Worm (Caenorhabditis elegans) whole organism, L4 larva: ENCODE measurements around the gene bus-8B.

Source experiments
- F26F4.8 ChIP-seq: fragments of 200-800 bp; sonication (Bioruptor generic); conservative IDR thresholded peaks from 2 replicates; pipeline ENCODE4 v1.3.6; 2022; ENCODE audit warnings: missing genetic modification characterization, missing compliant biosample characterization
- F37D6.2 ChIP-seq: sonication (generic microtip); optimal IDR thresholded peaks from 2 replicates; lab custom pipeline; 2016; ENCODE audit warnings: mild to moderate bottlenecking, missing genetic modification characterization, missing compliant biosample characterization
- T20F7.1 ChIP-seq: fragments of 200-800 bp; sonication (Bioruptor generic); optimal IDR thresholded peaks from 2 replicates; lab custom pipeline; 2018; ENCODE audit warnings: mild to moderate bottlenecking, missing genetic modification characterization, missing compliant biosample characterization
- aha-1 ChIP-seq: fragments of 150-350 bp; peaks from one replicate; lab custom pipeline; 2014; ENCODE audit warnings: missing biosample characterization, missing genetic modification characterization
- arid-1 ChIP-seq: fragments of 200-800 bp; sonication (Bioruptor generic); conservative IDR thresholded peaks from 2 replicates; pipeline ENCODE4 v1.3.6; 2022; ENCODE audit warnings: missing genetic modification reagents, missing genetic modification characterization, missing compliant biosample characterization
- attf-4 ChIP-seq: sonication (generic microtip); optimal IDR thresholded peaks from 3 replicates; lab custom pipeline; 2017; ENCODE audit warnings: missing biosample characterization, missing genetic modification characterization
- ceh-44 ChIP-seq: fragments of 200-800 bp; sonication (Bioruptor generic); IDR thresholded peaks from 2 replicates; pipeline ENCODE4 v1.3.6; 2022; ENCODE audit warnings: missing genetic modification reagents, missing genetic modification characterization, missing compliant biosample characterization
- cey-2 ChIP-seq: sonication (generic microtip); optimal IDR thresholded peaks from 3 replicates; lab custom pipeline; 2017; ENCODE audit warnings: missing genetic modification characterization, mild to moderate bottlenecking, missing compliant biosample characterization, antibody characterized with exemption, borderline replicate concordance; ENCODE audit not compliant: insufficient read depth
- daf-16 ChIP-seq, 3 experiments: sonication (generic microtip); optimal IDR thresholded peaks; 2 replicates each; lab custom pipeline; 2016 to 2017; ENCODE audit warnings: missing genetic modification characterization in 3 of 3, missing genetic modification reagents in 3 of 3, mild to moderate bottlenecking in 2 of 3, missing compliant biosample characterization in 2 of 3, missing biosample characterization in 1 of 3, moderate library complexity in 1 of 3
- duxl-1 ChIP-seq: sonication (generic microtip); optimal IDR thresholded peaks from 2 replicates; lab custom pipeline; 2016; ENCODE audit warnings: mild to moderate bottlenecking, missing genetic modification characterization, moderate library complexity, missing compliant biosample characterization; ENCODE audit not compliant: poor library complexity
- dve-1 ChIP-seq: sonication (generic microtip); optimal IDR thresholded peaks from 2 replicates; lab custom pipeline; 2017; ENCODE audit warnings: antibody characterized with exemption, mild to moderate bottlenecking, missing genetic modification characterization, missing compliant biosample characterization; ENCODE audit not compliant: insufficient read depth
- egl-43 ChIP-seq: fragments of 200-800 bp; sonication (Bioruptor generic); IDR thresholded peaks from 2 replicates; pipeline ENCODE4 v1.3.6; 2022; ENCODE audit warnings: missing genetic modification reagents, missing genetic modification characterization, missing compliant biosample characterization
- fos-1 ChIP-seq: fragments of 150-350 bp; optimal IDR thresholded peaks from 2 replicates; lab custom pipeline; 2014; ENCODE audit warnings: missing biosample characterization, missing genetic modification characterization
- hlh-30 ChIP-seq: sonication (generic microtip); optimal IDR thresholded peaks from 2 replicates; lab custom pipeline; 2017; ENCODE audit warnings: antibody characterized with exemption, mild to moderate bottlenecking, missing genetic modification characterization, missing compliant biosample characterization; ENCODE audit not compliant: insufficient read depth
- hmg-1.1 ChIP-seq: fragments of 200-800 bp; sonication (Bioruptor generic); IDR thresholded peaks from 2 replicates; pipeline ENCODE4 v1.3.6; 2022; ENCODE audit warnings: missing genetic modification reagents, missing genetic modification characterization, missing compliant biosample characterization
- lim-7 ChIP-seq: fragments of 200-800 bp; sonication (Bioruptor generic); IDR thresholded peaks from 2 replicates; pipeline ENCODE4 v1.3.6; 2022; ENCODE audit warnings: missing genetic modification characterization, missing compliant biosample characterization
- lin-1 ChIP-seq: fragments of 200-800 bp; sonication (Bioruptor generic); IDR thresholded peaks from 2 replicates; pipeline ENCODE4 v1.3.6; 2022; ENCODE audit warnings: missing genetic modification reagents, missing genetic modification characterization, missing compliant biosample characterization
- lin-15B ChIP-seq: fragments of 150-350 bp; sonication (generic microtip); optimal IDR thresholded peaks from 3 replicates; lab custom pipeline; 2014; ENCODE audit warnings: missing biosample characterization, missing genetic modification characterization
- lin-38 ChIP-seq: fragments of 200-800 bp; sonication (Bioruptor generic); IDR thresholded peaks from 2 replicates; pipeline ENCODE4 v1.3.6; 2022; ENCODE audit warnings: missing genetic modification reagents, missing genetic modification characterization, missing compliant biosample characterization
- lsy-2 ChIP-seq, 2 experiments: fragments of 150-350 bp in 1 of 2; sonication (generic microtip) in 1 of 2; optimal IDR thresholded peaks; 2 replicates each; lab custom pipeline; 2014 to 2017; ENCODE audit warnings: missing biosample characterization in 2 of 2, missing genetic modification characterization in 2 of 2
- mdl-1 ChIP-seq, 2 experiments: fragments of 150-350 bp in 1 of 2; sonication (generic microtip) in 1 of 2; optimal IDR thresholded peaks; 2 replicates each; lab custom pipeline; 2014 to 2017; ENCODE audit warnings: missing biosample characterization in 2 of 2, missing genetic modification characterization in 2 of 2
- mep-1 ChIP-seq: fragments of 150-350 bp; sonication (generic microtip); optimal IDR thresholded peaks from 3 replicates; lab custom pipeline; 2014; ENCODE audit warnings: missing biosample characterization, missing genetic modification characterization
- mes-2 ChIP-seq: sonication (generic microtip); optimal IDR thresholded peaks from 2 replicates; lab custom pipeline; 2016; ENCODE audit warnings: missing genotype, mild to moderate bottlenecking, missing genetic modification characterization, missing compliant biosample characterization; ENCODE audit not compliant: poor library complexity, severe bottlenecking
- nhr-10 ChIP-seq: fragments of 150-350 bp; optimal IDR thresholded peaks from 2 replicates; lab custom pipeline; 2014; ENCODE audit warnings: missing biosample characterization, missing genetic modification characterization
- nhr-102 ChIP-seq: sonication (generic microtip); optimal IDR thresholded peaks from 2 replicates; lab custom pipeline; 2016; ENCODE audit warnings: mild to moderate bottlenecking, missing genetic modification characterization, moderate library complexity, missing compliant biosample characterization
- nhr-237 ChIP-seq: sonication (generic microtip); optimal IDR thresholded peaks from 2 replicates; lab custom pipeline; 2017; ENCODE audit warnings: missing biosample characterization, missing genetic modification characterization
- nhr-41 ChIP-seq: fragments of 200-800 bp; sonication (Bioruptor generic); IDR thresholded peaks from 2 replicates; pipeline ENCODE4 v1.3.6; 2022; ENCODE audit warnings: missing genetic modification reagents, missing genetic modification characterization, missing compliant biosample characterization
- nhr-42 ChIP-seq: fragments of 200-800 bp; sonication (Bioruptor generic); IDR thresholded peaks from 2 replicates; pipeline ENCODE4 v1.3.6; 2022; ENCODE audit warnings: missing genetic modification characterization, missing compliant biosample characterization
- saeg-2 ChIP-seq: fragments of 200-800 bp; sonication (Bioruptor generic); IDR thresholded peaks from 2 replicates; pipeline ENCODE4 v1.3.6; 2022; ENCODE audit warnings: missing genetic modification reagents, missing genetic modification characterization, missing compliant biosample characterization
- snpc-4 ChIP-seq: fragments of 150-350 bp; optimal IDR thresholded peaks from 2 replicates; lab custom pipeline; 2014; ENCODE audit warnings: missing biosample characterization, missing genetic modification characterization
- tag-97 ChIP-seq: fragments of 200-800 bp; sonication (Bioruptor generic); IDR thresholded peaks from 2 replicates; pipeline ENCODE4 v1.3.6; 2022; ENCODE audit warnings: missing genetic modification characterization, missing compliant biosample characterization
- unc-39 ChIP-seq: sonication (generic microtip); optimal IDR thresholded peaks from 2 replicates; lab custom pipeline; 2017; ENCODE audit warnings: missing biosample characterization, missing genetic modification characterization
- unc-62 ChIP-seq, 3 experiments: fragments of 150-350 bp in 1 of 3; sonication (generic microtip); optimal IDR thresholded peaks in 2 of 3; peaks in 1 of 3; 1 replicate in 1 of 3; 2 replicates in 2 of 3; lab custom pipeline; 2014 to 2017; ENCODE audit warnings: missing biosample characterization in 3 of 3, missing genetic modification characterization in 3 of 3, missing genetic modification reagents in 3 of 3, missing genotype in 1 of 3
- vab-7 ChIP-seq: fragments of 200-800 bp; sonication (Bioruptor generic); IDR thresholded peaks from 2 replicates; pipeline ENCODE4 v1.3.6; 2022; ENCODE audit warnings: missing genetic modification reagents, missing genetic modification characterization, missing compliant biosample characterization

The bus-8B gene

DNA sequence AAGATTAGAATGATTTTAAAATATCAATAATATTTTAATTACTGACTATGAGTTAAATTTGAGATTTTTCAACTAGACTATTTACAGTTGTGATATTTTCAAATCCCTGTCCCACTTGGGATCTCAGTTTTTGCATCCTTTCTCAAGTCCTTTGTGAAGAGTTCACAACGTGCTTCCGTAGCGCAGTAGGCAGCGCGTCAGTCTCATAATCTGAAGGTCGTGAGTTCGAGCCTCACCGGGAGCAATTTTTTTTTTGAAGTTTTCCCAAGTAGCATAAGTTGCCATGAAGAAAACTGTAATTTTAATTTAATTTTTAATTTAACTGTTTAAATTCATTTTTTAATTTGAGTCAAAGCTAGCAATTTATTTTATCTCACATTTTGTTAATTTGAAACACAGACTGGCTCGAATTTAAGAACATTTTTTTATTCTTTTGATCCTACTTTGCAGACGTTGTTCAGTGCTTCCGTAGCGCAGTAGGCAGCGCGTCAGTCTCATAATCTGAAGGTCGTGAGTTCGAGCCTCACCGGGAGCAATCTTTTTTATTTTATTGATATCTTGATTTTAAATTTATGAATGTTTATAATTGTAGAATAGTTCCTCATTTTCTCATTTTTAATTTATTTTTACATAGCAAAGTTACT lies 7.7 kb upstream of the bus-8B start:
- no peak for TF ChIP-seq lin-15B (tag; lab: Kevin White, UChicago)
- TF ChIP-seq mdl-1 (tag; optimal IDR thresholded peaks at IDR 0.05; lab: Kevin White, UChicago), result peak in 1 of 2 experiments; percentile 10
- TF ChIP-seq duxl-1, result peak; percentile 29
- TF ChIP-seq ceh-44 (GFP tag; lab: Robert Waterston, UW), result peak; percentile 2; the same call in 1 of the 2 replicates
- no peak for TF ChIP-seq F26F4.8 (GFP tag; lab: Robert Waterston, UW)
- 0 out of 2 replicates have a peak, but pooled peaks have one; percentile 8 for TF ChIP-seq hmg-1.1 (GFP tag; lab: Robert Waterston, UW)
- peak; percentile 59 for TF ChIP-seq lim-7 (GFP tag; lab: Robert Waterston, UW)
- no peak for TF ChIP-seq unc-39 (tag; lab: Kevin White, UChicago)
- TF ChIP-seq hlh-30 (tag; lab: Kevin White, UChicago), result no peak
- TF ChIP-seq vab-7 (GFP tag; lab: Robert Waterston, UW), result 0 out of 2 replicates have a peak, but pooled peaks have one; percentile 36
- peak; percentile 26 for TF ChIP-seq T20F7.1 (GFP tag; lab: Kevin White, UChicago)
- TF ChIP-seq attf-4 (tag; lab: Kevin White, UChicago), result no peak
- 0 out of 2 replicates have a peak, but pooled peaks have one; percentile 14 for TF ChIP-seq arid-1
- peak; percentile 16 for TF ChIP-seq F37D6.2 (tag; lab: Kevin White, UChicago)
- TF ChIP-seq aha-1 (tag; lab: Kevin White, UChicago), result no peak
- peak in 1 of 2 experiments; percentile 52 for TF ChIP-seq daf-16 (GFP tag; optimal IDR thresholded peaks at IDR 0.05; lab: Kevin White, UChicago)
- peak; percentile 21 for TF ChIP-seq daf-16 (tag; optimal IDR thresholded peaks at IDR 0.05; lab: Kevin White, UChicago)
- TF ChIP-seq lsy-2 (tag; optimal IDR thresholded peaks at IDR 0.05; lab: Kevin White, UChicago), result peak in 1 of 2 experiments; percentile 2
- TF ChIP-seq fos-1 (tag; lab: Kevin White, UChicago), result no peak
- TF ChIP-seq nhr-41, result peak; percentile 10; the same call in 1 of the 2 replicates
- TF ChIP-seq mes-2 (tag; lab: Kevin White, UChicago), result peak; percentile 57
- TF ChIP-seq nhr-237 (tag; lab: Kevin White, UChicago), result no peak
- TF ChIP-seq mep-1 (tag; lab: Kevin White, UChicago), result peak; percentile 50
- peak; percentile 17 for TF ChIP-seq nhr-102
- TF ChIP-seq lin-38 (GFP tag; lab: Robert Waterston, UW), result peak; percentile 59
- TF ChIP-seq dve-1, result peak; percentile 3
- peak; percentile 56; the same call in 1 of the 2 replicates for TF ChIP-seq egl-43
- TF ChIP-seq nhr-42, result 0 out of 2 replicates have a peak, but pooled peaks have one; percentile 9

DNA sequence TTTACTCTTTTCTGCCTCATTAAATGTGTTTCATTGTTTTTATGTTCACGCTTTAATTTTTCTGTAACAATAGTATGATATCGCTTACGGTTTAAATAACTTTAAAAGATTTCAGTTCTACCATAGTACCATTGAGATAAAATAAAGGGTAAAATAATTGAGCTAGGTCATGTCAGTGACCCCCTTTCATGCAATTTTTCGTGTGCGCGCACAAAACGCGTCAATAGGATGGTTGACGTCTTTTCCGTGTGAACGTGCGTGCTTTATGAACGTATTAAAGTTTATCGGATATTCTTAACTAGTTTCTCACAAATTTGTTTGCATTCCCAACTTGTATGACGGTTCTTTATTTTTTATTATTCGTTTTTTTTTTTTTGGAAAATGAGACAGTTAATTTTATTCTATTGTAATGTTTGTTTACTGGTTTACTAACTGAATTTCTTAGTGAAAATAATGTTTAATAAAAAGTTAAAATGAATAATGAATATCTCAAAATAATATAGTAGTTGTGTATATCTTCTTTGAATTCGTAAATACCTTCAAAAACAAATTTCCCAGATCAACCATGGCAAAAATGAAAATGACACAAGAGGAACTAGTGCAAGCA lies 7.1 kb upstream of the bus-8B start, which contains the start of gene C25F6.1:
Gene C25F6.1, plus strand, starts transcription at position 557 of the 607 bp plus-strand sequence.
- peak; percentile 57 for TF ChIP-seq aha-1 (tag; lab: Kevin White, UChicago)
- TF ChIP-seq snpc-4 (tag; lab: Kevin White, UChicago), result no peak
- peak in 1 of 2 experiments; percentile 30 for TF ChIP-seq lsy-2 (tag; optimal IDR thresholded peaks at IDR 0.05; lab: Kevin White, UChicago)
- no peak for TF ChIP-seq cey-2 (tag; lab: Kevin White, UChicago)
- TF ChIP-seq unc-39 (tag; lab: Kevin White, UChicago), result no peak
- peak; percentile 38 for TF ChIP-seq mep-1 (tag; lab: Kevin White, UChicago)
- no peak for TF ChIP-seq nhr-10
- TF ChIP-seq mes-2 (tag; lab: Kevin White, UChicago), result peak; percentile 61
- TF ChIP-seq daf-16 (GFP tag; optimal IDR thresholded peaks at IDR 0.05; lab: Kevin White, UChicago), result no peak
- peak; percentile 14 for TF ChIP-seq daf-16 (tag; optimal IDR thresholded peaks at IDR 0.05; lab: Kevin White, UChicago)
- TF ChIP-seq unc-62 (GFP tag; optimal IDR thresholded peaks at IDR 0.05 in 1 of 2; lab: Kevin White, UChicago), result peak in 1 of 2 experiments; percentile 81
- no peak for TF ChIP-seq unc-62 (tag; optimal IDR thresholded peaks at IDR 0.05; lab: Kevin White, UChicago)

DNA sequence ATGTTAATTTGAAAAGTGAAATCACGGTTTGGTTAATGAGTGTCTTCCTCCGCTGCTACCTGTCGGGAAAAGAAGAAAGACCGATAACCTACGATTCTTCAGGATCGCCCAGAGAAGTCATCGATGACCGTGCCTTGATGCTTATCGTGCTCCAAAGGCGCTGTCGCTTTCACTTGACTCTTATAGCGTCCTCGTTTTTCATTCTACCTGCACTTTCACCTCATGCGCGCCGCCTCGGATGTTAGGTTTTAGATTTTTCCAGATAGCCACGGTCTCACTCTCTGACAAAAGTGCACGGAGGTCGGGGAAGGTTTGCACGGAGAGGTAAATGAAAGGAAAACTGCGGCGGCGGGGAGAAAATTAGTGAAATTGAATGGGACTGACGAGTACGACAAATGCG lies 4.3 kb upstream of the bus-8B start:
- TF ChIP-seq lin-1 (GFP tag; lab: Robert Waterston, UW), result no peak
- TF ChIP-seq aha-1 (tag; lab: Kevin White, UChicago), result no peak
- no peak for TF ChIP-seq tag-97 (GFP tag; lab: Robert Waterston, UW)
- no peak for TF ChIP-seq saeg-2 (GFP tag; lab: Robert Waterston, UW)
